Fruit fly (Drosophila melanogaster): ENCODE measurements around the gene Gnpnat.
A peak's percentile ranks its signal among the peaks of the same experiment; 100 is the strongest.

The Gnpnat gene

dm6 chr3R:29773833-29774324 is 35.8 kb downstream of the Gnpnat start (continued):
- TF ChIP-seq Usf (GFP tag; optimal IDR thresholded peaks at IDR 0.05) (peak; percentile 56), odd (GFP tag; optimal IDR thresholded peaks at IDR 0.05) (peak; percentile 61), fu2 (GFP tag; optimal IDR thresholded peaks at IDR 0.05) (peak; percentile 85), CG14441 (GFP tag; IDR thresholded peaks at IDR 0.05) (peak; percentile 70), tx (GFP tag; optimal IDR thresholded peaks at IDR 0.05) (peak; percentile 68), pho (GFP tag; optimal IDR thresholded peaks at IDR 0.05) (peak; percentile 86), sens (GFP tag) (peak; percentile 93), CG9797 (GFP tag; optimal IDR thresholded peaks at IDR 0.05) (no peak), dm (GFP tag; optimal IDR thresholded peaks at IDR 0.05) (peak; percentile 33), sisA (GFP tag; IDR thresholded peaks at IDR 0.05) (peak; percentile 77; the same call in 1 of the 2 replicates), Dad (GFP tag; optimal IDR thresholded peaks at IDR 0.05) (peak; percentile 26), Chrac-16 (GFP tag; optimal IDR thresholded peaks at IDR 0.05) (peak; percentile 62), CG43689 (GFP tag; IDR thresholded peaks at IDR 0.05) (peak; percentile 67), CG8388 (GFP tag; optimal IDR thresholded peaks at IDR 0.05) (peak; percentile 50), eve (GFP tag; optimal IDR thresholded peaks at IDR 0.05) (peak in 1 of 2 experiments; percentile 96), CG34422 (GFP tag; IDR thresholded peaks at IDR 0.05) (no peak), BtbVII (GFP tag; optimal IDR thresholded peaks at IDR 0.05) (peak; percentile 33), dimm (GFP tag; IDR thresholded peaks at IDR 0.05) (no peak), CG6175 (GFP tag; IDR thresholded peaks at IDR 0.05) (peak; percentile 71; the same call in 2 of the 3 replicates), ftz-f1 (GFP tag; optimal IDR thresholded peaks at IDR 0.05) (no peak), stc (GFP tag; IDR thresholded peaks at IDR 0.05) (peak; percentile 60; the same call in 1 of the 2 replicates), Fer2 (tag; optimal IDR thresholded peaks at IDR 0.05) (peak; percentile 62), CG32772 (GFP tag; IDR thresholded peaks at IDR 0.05) (peak; percentile 57), nau (GFP tag; optimal IDR thresholded peaks at IDR 0.05) (no peak), lilli (GFP tag; optimal IDR thresholded peaks at IDR 0.05) (peak; percentile 90), Nf-YC (tag; optimal IDR thresholded peaks at IDR 0.05) (peak; percentile 51), pnt (GFP tag; optimal IDR thresholded peaks at IDR 0.05) (peak; percentile 56), hkb (optimal IDR thresholded peaks at IDR 0.05) (no peak), hkb (GFP tag; IDR thresholded peaks at IDR 0.05) (peak; percentile 77), pzg (GFP tag; optimal IDR thresholded peaks at IDR 0.05) (peak; percentile 7), CG8359 (GFP tag; optimal IDR thresholded peaks at IDR 0.05; ENCODE audit: borderline replicate concordance) (no peak), CG10366 (GFP tag; IDR thresholded peaks at IDR 0.05) (peak; percentile 66), dan (GFP tag; IDR thresholded peaks at IDR 0.05) (no peak), Sox102F (GFP tag; optimal IDR thresholded peaks at IDR 0.05) (peak; percentile 77), CG18476 (GFP tag; optimal IDR thresholded peaks at IDR 0.05) (peak; percentile 59), fd102C (GFP tag; optimal IDR thresholded peaks at IDR 0.05) (no peak), D19A (tag; optimal IDR thresholded peaks at IDR 0.05) (peak; percentile 98), CG9609 (GFP tag; optimal IDR thresholded peaks at IDR 0.05) (peak; percentile 76), chn (GFP tag; optimal IDR thresholded peaks at IDR 0.05) (peak; percentile 53), az2 (GFP tag; optimal IDR thresholded peaks at IDR 0.05) (peak; percentile 65), CG6765 (GFP tag; optimal IDR thresholded peaks at IDR 0.05) (peak; percentile 59), dysf (GFP tag; IDR thresholded peaks at IDR 0.05) (peak; percentile 89), Stat92E (GFP tag; optimal IDR thresholded peaks at IDR 0.05) (no peak), phol (tag; optimal IDR thresholded peaks at IDR 0.05) (peak; percentile 67), CG18011 (GFP tag; optimal IDR thresholded peaks at IDR 0.05) (peak; percentile 25), sug (tag; optimal IDR thresholded peaks at IDR 0.05) (peak; percentile 40), pita (GFP tag; optimal IDR thresholded peaks at IDR 0.05) (no peak), HHEX (GFP tag; optimal IDR thresholded peaks at IDR 0.05) (peak; percentile 59), CG31365 (tag; optimal IDR thresholded peaks at IDR 0.05) (peak; percentile 40), Deaf1 (tag; optimal IDR thresholded peaks at IDR 0.05) (no peak), CG4617 (GFP tag; optimal IDR thresholded peaks at IDR 0.05; ENCODE audit: borderline replicate concordance) (peak; percentile 19)
